Fruit fly (Drosophila melanogaster): ENCODE measurements around the gene CG33290.
A peak's percentile ranks its signal among the peaks of the same experiment; 100 is the strongest.

CG33290 gene

dm6 chr3L:21501928-21502327, 40.2 kb upstream of the CG33290 start:
- TF ChIP-seq CG3847 (GFP tag; IDR thresholded peaks at IDR 0.05) = no peak; the same call in 1 of the 2 replicates
- TF ChIP-seq stwl (tag; optimal IDR thresholded peaks at IDR 0.05) = no peak
- TF ChIP-seq Ada2b (GFP tag; IDR thresholded peaks at IDR 0.05) = 0 out of 2 replicates have a peak, but pooled peaks have one; percentile 14
- TF ChIP-seq da (GFP tag; optimal IDR thresholded peaks at IDR 0.05) = no peak
- TF ChIP-seq repo (GFP tag; optimal IDR thresholded peaks at IDR 0.05) = no peak
- TF ChIP-seq so (GFP tag; IDR thresholded peaks at IDR 0.05) = 0 out of 3 replicates have a peak, but pooled peaks have one; percentile 8
- TF ChIP-seq Gsc (GFP tag; IDR thresholded peaks at IDR 0.05) = no peak
- no peak for TF ChIP-seq CG4424 (GFP tag; optimal IDR thresholded peaks at IDR 0.05)
- no peak for TF ChIP-seq CG32767 (GFP tag; IDR thresholded peaks at IDR 0.05)
- TF ChIP-seq CTCF (GFP tag; optimal IDR thresholded peaks at IDR 0.05) = no peak
- TF ChIP-seq Blimp-1 (GFP tag; optimal IDR thresholded peaks at IDR 0.05) = no peak
- TF ChIP-seq odd (GFP tag; optimal IDR thresholded peaks at IDR 0.05) = no peak
- peak; percentile 40 for TF ChIP-seq CG17359 (tag; optimal IDR thresholded peaks at IDR 0.05)
- TF ChIP-seq CG1792 (GFP tag; optimal IDR thresholded peaks at IDR 0.05) = no peak
- TF ChIP-seq CG1603 (tag; optimal IDR thresholded peaks at IDR 0.05) = peak; percentile 15
- no peak for TF ChIP-seq sr (GFP tag; IDR thresholded peaks at IDR 0.05)
- no peak for TF ChIP-seq CG10267 (tag; optimal IDR thresholded peaks at IDR 0.05)
- TF ChIP-seq lilli (GFP tag; optimal IDR thresholded peaks at IDR 0.05) = peak; percentile 25
- no peak for TF ChIP-seq CG8290 (GFP tag; optimal IDR thresholded peaks at IDR 0.05)
- peak in 1 of 2 experiments; percentile 11 for TF ChIP-seq CG8290 (tag; optimal IDR thresholded peaks at IDR 0.05)
- no peak; the same call in 1 of the 2 replicates for TF ChIP-seq CG11247 (GFP tag; IDR thresholded peaks at IDR 0.05)
- peak; percentile 47; the same call in 1 of the 2 replicates for TF ChIP-seq HLH3B (GFP tag; IDR thresholded peaks at IDR 0.05)
- no peak for TF ChIP-seq mirr (GFP tag; optimal IDR thresholded peaks at IDR 0.05)
- peak; percentile 52 for TF ChIP-seq CG2678 (tag; optimal IDR thresholded peaks at IDR 0.05)
- TF ChIP-seq Hr78 (GFP tag; optimal IDR thresholded peaks at IDR 0.05) = peak in 1 of 2 experiments; percentile 65
- peak; percentile 48 for TF ChIP-seq slbo (GFP tag; IDR thresholded peaks at IDR 0.05)
- TF ChIP-seq sisA (GFP tag; IDR thresholded peaks at IDR 0.05) = no peak
- 0 out of 2 replicates have a peak, but pooled peaks have one; percentile 10 for TF ChIP-seq ranshi (GFP tag; IDR thresholded peaks at IDR 0.05)
- no peak for TF ChIP-seq NFAT (GFP tag; IDR thresholded peaks at IDR 0.05)
- peak; percentile 61 for TF ChIP-seq sug (tag; optimal IDR thresholded peaks at IDR 0.05)
- no peak for TF ChIP-seq Poxn (GFP tag; IDR thresholded peaks at IDR 0.05)
- TF ChIP-seq ATbp (GFP tag; optimal IDR thresholded peaks at IDR 0.05) = no peak
- peak; percentile 64; the same call in 2 of the 3 replicates for TF ChIP-seq row (GFP tag; IDR thresholded peaks at IDR 0.05)
- TF ChIP-seq Med (GFP tag) = peak; percentile 23
- no peak for TF ChIP-seq Elba2 (GFP tag; optimal IDR thresholded peaks at IDR 0.05)
- no peak for TF ChIP-seq CG10543 (GFP tag; optimal IDR thresholded peaks at IDR 0.05)
- peak; percentile 25 for TF ChIP-seq grau (tag; optimal IDR thresholded peaks at IDR 0.05)
- no peak for TF ChIP-seq Sox100B (GFP tag; optimal IDR thresholded peaks at IDR 0.05)
- no peak for TF ChIP-seq btn (GFP tag; optimal IDR thresholded peaks at IDR 0.05)
- no peak for TF ChIP-seq Dp (GFP tag; optimal IDR thresholded peaks at IDR 0.05)
- peak; percentile 39; the same call in 1 of the 2 replicates for TF ChIP-seq E2f1 (GFP tag; IDR thresholded peaks at IDR 0.05)
- TF ChIP-seq chif (GFP tag; optimal IDR thresholded peaks at IDR 0.05) = no peak
- TF ChIP-seq ken (GFP tag; IDR thresholded peaks at IDR 0.05) = no peak
- TF ChIP-seq klu (GFP tag; IDR thresholded peaks at IDR 0.05) = no peak
- TF ChIP-seq Six4 (GFP tag; optimal IDR thresholded peaks at IDR 0.05) = no peak
- no peak for TF ChIP-seq abd-A (tag; optimal IDR thresholded peaks at IDR 0.05)
- peak; percentile 12 for TF ChIP-seq CG15269 (tag; optimal IDR thresholded peaks at IDR 0.05)
- no peak for TF ChIP-seq CG17385 (GFP tag; optimal IDR thresholded peaks at IDR 0.05)
- no peak for TF ChIP-seq CG30020 (tag; optimal IDR thresholded peaks at IDR 0.05)
- peak; percentile 5 for TF ChIP-seq CG2120 (GFP tag; optimal IDR thresholded peaks at IDR 0.05)
- peak; percentile 33; the same call in 1 of the 2 replicates for TF ChIP-seq stc (GFP tag; IDR thresholded peaks at IDR 0.05)
- peak; percentile 14 for TF ChIP-seq zfh2 (GFP tag; optimal IDR thresholded peaks at IDR 0.05)
- no peak for TF ChIP-seq CG5245 (GFP tag; optimal IDR thresholded peaks at IDR 0.05)

Data from whole organism, embryonic.